Fruit fly (Drosophila melanogaster): ENCODE measurements around the gene CG5011.

Gene CG5011

dm6 chr2L:1230691-1231090 lies 30.2 kb downstream of the CG5011 start (continued):
- no peak for TF ChIP-seq tx (GFP tag; optimal IDR thresholded peaks at IDR 0.05)
- no peak for TF ChIP-seq CG3726 (GFP tag; IDR thresholded peaks at IDR 0.05)
- TF ChIP-seq CG10654 (GFP tag; optimal IDR thresholded peaks at IDR 0.05) = no peak
- no peak for TF ChIP-seq CG10959 (GFP tag; IDR thresholded peaks at IDR 0.05)
- no peak for TF ChIP-seq CG42726 (GFP tag; IDR thresholded peaks at IDR 0.05; ENCODE audit: partially characterized antibody)
- TF ChIP-seq CG14710 (tag; optimal IDR thresholded peaks at IDR 0.05) = no peak
- peak; percentile 54 for TF ChIP-seq CG18599 (GFP tag; optimal IDR thresholded peaks at IDR 0.05)
- no peak for TF ChIP-seq CG14860 (GFP tag; IDR thresholded peaks at IDR 0.05; ENCODE audit: partially characterized antibody)
- TF ChIP-seq scrt (GFP tag; optimal IDR thresholded peaks at IDR 0.05) = peak; percentile 10
- TF ChIP-seq CG2889 (GFP tag; IDR thresholded peaks at IDR 0.05) = no peak; the same call in 2 of the 3 replicates
- TF ChIP-seq CG33213 (GFP tag; optimal IDR thresholded peaks at IDR 0.05) = no peak
- TF ChIP-seq org-1 (GFP tag; optimal IDR thresholded peaks at IDR 0.05) = no peak
- TF ChIP-seq ERR (GFP tag; optimal IDR thresholded peaks at IDR 0.05) = no peak
- TF ChIP-seq Nf-YB (GFP tag; optimal IDR thresholded peaks at IDR 0.05) = no peak
- no peak for TF ChIP-seq lola (GFP tag; optimal IDR thresholded peaks at IDR 0.05)
- no peak for TF ChIP-seq Neu2 (GFP tag; optimal IDR thresholded peaks at IDR 0.05; ENCODE audit: borderline replicate concordance)
- peak; percentile 18; the same call in 1 of the 3 replicates for TF ChIP-seq tgo (GFP tag; IDR thresholded peaks at IDR 0.05)
- TF ChIP-seq ci (GFP tag; IDR thresholded peaks at IDR 0.05) = 0 out of 3 replicates have a peak, but pooled peaks have one; percentile 55
- peak; percentile 46 for TF ChIP-seq Sox102F (GFP tag; optimal IDR thresholded peaks at IDR 0.05)
- TF ChIP-seq CG4360 (GFP tag; IDR thresholded peaks at IDR 0.05) = no peak
- TF ChIP-seq CG9876 (GFP tag; optimal IDR thresholded peaks at IDR 0.05) = no peak
- TF ChIP-seq fd96Cb (tag; optimal IDR thresholded peaks at IDR 0.05) = peak; percentile 12
- no peak for TF ChIP-seq cg (GFP tag; optimal IDR thresholded peaks at IDR 0.05)
- no peak for TF ChIP-seq p53 (GFP tag; optimal IDR thresholded peaks at IDR 0.05)
- no peak for TF ChIP-seq otp (GFP tag; IDR thresholded peaks at IDR 0.05)
- TF ChIP-seq ase (GFP tag; IDR thresholded peaks at IDR 0.05) = no peak
- no peak for TF ChIP-seq Sry-δ (GFP tag; optimal IDR thresholded peaks at IDR 0.05)
- no peak for TF ChIP-seq CG6765 (GFP tag; optimal IDR thresholded peaks at IDR 0.05)
- peak; percentile 6 for TF ChIP-seq CG30403 (GFP tag; optimal IDR thresholded peaks at IDR 0.05)
- TF ChIP-seq Hsf (GFP tag; optimal IDR thresholded peaks at IDR 0.05) = no peak
- no peak for TF ChIP-seq CG2202 (tag; optimal IDR thresholded peaks at IDR 0.05)
- TF ChIP-seq Ets65A (GFP tag) = no peak
- peak; percentile 18 for TF ChIP-seq nmo (GFP tag; optimal IDR thresholded peaks at IDR 0.05)
- no peak for TF ChIP-seq CG12744 (GFP tag; optimal IDR thresholded peaks at IDR 0.05)
- TF ChIP-seq CG32772 (GFP tag; IDR thresholded peaks at IDR 0.05) = no peak
- TF ChIP-seq Dll (GFP tag; IDR thresholded peaks at IDR 0.05; ENCODE audit: partially characterized antibody) = no peak
- TF ChIP-seq CG9817 (tag; optimal IDR thresholded peaks at IDR 0.05) = no peak
- TF ChIP-seq Aef1 (GFP tag; IDR thresholded peaks at IDR 0.05) = no peak
- no peak for TF ChIP-seq Sox100B (GFP tag; optimal IDR thresholded peaks at IDR 0.05)
- no peak for TF ChIP-seq crp (GFP tag; optimal IDR thresholded peaks at IDR 0.05)
- no peak for TF ChIP-seq CG4730 (GFP tag; IDR thresholded peaks at IDR 0.05)
- peak; percentile 32; the same call in 1 of the 4 replicates for TF ChIP-seq Gug (GFP tag; IDR thresholded peaks at IDR 0.05)
- TF ChIP-seq D19B (GFP tag; optimal IDR thresholded peaks at IDR 0.05) = no peak
- TF ChIP-seq NK7.1 (GFP tag; optimal IDR thresholded peaks at IDR 0.05) = no peak
- TF ChIP-seq gcm2 (GFP tag; optimal IDR thresholded peaks at IDR 0.05) = no peak
- TF ChIP-seq ato (GFP tag; IDR thresholded peaks at IDR 0.05; ENCODE audit: partially characterized antibody) = no peak
- TF ChIP-seq dmrt11E (tag; optimal IDR thresholded peaks at IDR 0.05) = no peak
- no peak for TF ChIP-seq wdn (GFP tag; IDR thresholded peaks at IDR 0.05)
- TF ChIP-seq maf-S (GFP tag; optimal IDR thresholded peaks at IDR 0.05) = no peak
- TF ChIP-seq CTCF (GFP tag; optimal IDR thresholded peaks at IDR 0.05) = no peak
- TF ChIP-seq Dad (GFP tag; optimal IDR thresholded peaks at IDR 0.05) = no peak
- TF ChIP-seq CG17385 (GFP tag; optimal IDR thresholded peaks at IDR 0.05) = peak; percentile 15

Measured in whole organism, embryonic.